Worm (Caenorhabditis elegans) whole organism, L3 larva: ENCODE data around the gene B0034.1.

Experiments
- R02D3.7 ChIP-seq: fragments of 150-350 bp; optimal IDR thresholded peaks from 2 replicates; lab custom pipeline; 2014; ENCODE audit warnings: missing biosample characterization, missing genetic modification characterization
- ZK546.5 ChIP-seq: sonication (generic microtip); optimal IDR thresholded peaks from 2 replicates; lab custom pipeline; 2017; ENCODE audit warnings: missing biosample characterization, missing genetic modification characterization
- aly-2 ChIP-seq: fragments of 150-350 bp; optimal IDR thresholded peaks from 2 replicates; lab custom pipeline; 2014; ENCODE audit warnings: missing biosample characterization, missing genetic modification characterization
- ama-1 ChIP-seq: fragments of 150-350 bp; optimal IDR thresholded peaks from 2 replicates; lab custom pipeline; 2018
- ceh-16 ChIP-seq: sonication (generic microtip); optimal IDR thresholded peaks from 2 replicates; lab custom pipeline; 2017; ENCODE audit warnings: missing biosample characterization, missing genetic modification characterization
- ceh-28 ChIP-seq: fragments of 150-350 bp; optimal IDR thresholded peaks from 2 replicates; lab custom pipeline; 2014; ENCODE audit warnings: missing biosample characterization, missing genetic modification reagents, missing genetic modification characterization
- ceh-82 ChIP-seq: fragments of 150-350 bp; optimal IDR thresholded peaks from 2 replicates; lab custom pipeline; 2014; ENCODE audit warnings: missing biosample characterization, missing genetic modification characterization
- ceh-9 ChIP-seq: sonication (generic microtip); optimal IDR thresholded peaks from 2 replicates; lab custom pipeline; 2018; ENCODE audit warnings: missing biosample characterization, missing genetic modification characterization
- daf-12 ChIP-seq: fragments of 150-350 bp; optimal IDR thresholded peaks from 2 replicates; lab custom pipeline; 2014; ENCODE audit warnings: missing biosample characterization, missing genetic modification reagents, missing genetic modification characterization
- elt-2 ChIP-seq: sonication (generic microtip); optimal IDR thresholded peaks from 2 replicates; lab custom pipeline; 2016; ENCODE audit warnings: missing genetic modification reagents, mild to moderate bottlenecking, missing genetic modification characterization, missing compliant biosample characterization
- fkh-2 ChIP-seq: fragments of 150-350 bp; optimal IDR thresholded peaks from 2 replicates; lab custom pipeline; 2014; ENCODE audit warnings: missing biosample characterization, missing genetic modification reagents, missing genetic modification characterization
- fos-1 ChIP-seq: fragments of 150-350 bp; optimal IDR thresholded peaks from 2 replicates; lab custom pipeline; 2014; ENCODE audit warnings: missing biosample characterization, missing genetic modification characterization
- hmg-11 ChIP-seq: sonication (generic microtip); optimal IDR thresholded peaks from 2 replicates; lab custom pipeline; 2016; ENCODE audit warnings: missing genetic modification characterization, missing compliant biosample characterization
- jun-1 ChIP-seq: fragments of 150-350 bp; optimal IDR thresholded peaks from 2 replicates; lab custom pipeline; 2014; ENCODE audit warnings: missing biosample characterization, missing genetic modification reagents, missing genetic modification characterization
- lin-15B ChIP-seq: fragments of 150-350 bp; optimal IDR thresholded peaks from 2 replicates; lab custom pipeline; 2014; ENCODE audit warnings: missing biosample characterization, missing genetic modification characterization
- lin-39 ChIP-seq: fragments of 150-350 bp; optimal IDR thresholded peaks from 2 replicates; lab custom pipeline; 2018; ENCODE audit warnings: missing biosample characterization, missing genetic modification reagents, missing genetic modification characterization
- lsy-12 ChIP-seq: sonication (generic microtip); optimal IDR thresholded peaks from 2 replicates; lab custom pipeline; 2016; ENCODE audit warnings: mild to moderate bottlenecking, missing genetic modification characterization, missing compliant biosample characterization
- mdl-1 ChIP-seq: fragments of 150-350 bp; optimal IDR thresholded peaks from 2 replicates; lab custom pipeline; 2014; ENCODE audit warnings: missing biosample characterization, missing genetic modification characterization
- mml-1 ChIP-seq: fragments of 150-350 bp; sonication (generic microtip); optimal IDR thresholded peaks from 3 replicates; lab custom pipeline; 2014; ENCODE audit warnings: missing biosample characterization, missing genetic modification characterization
- nhr-11 ChIP-seq: fragments of 150-350 bp; optimal IDR thresholded peaks from 2 replicates; lab custom pipeline; 2014; ENCODE audit warnings: missing biosample characterization, missing genetic modification characterization
- nhr-23 ChIP-seq: fragments of 150-350 bp; optimal IDR thresholded peaks from 2 replicates; lab custom pipeline; 2014; ENCODE audit warnings: missing biosample characterization, missing genetic modification reagents, missing genetic modification characterization
- nhr-237 ChIP-seq: fragments of 150-350 bp; optimal IDR thresholded peaks from 2 replicates; lab custom pipeline; 2014; ENCODE audit warnings: missing biosample characterization, missing genetic modification characterization
- nhr-25 ChIP-seq: sonication (generic microtip); optimal IDR thresholded peaks from 2 replicates; lab custom pipeline; 2017; ENCODE audit warnings: missing biosample characterization, missing genetic modification characterization
- nhr-28 ChIP-seq: fragments of 150-350 bp; optimal IDR thresholded peaks from 2 replicates; lab custom pipeline; 2014; ENCODE audit warnings: missing biosample characterization, missing genetic modification characterization
- nhr-67 ChIP-seq: fragments of 150-350 bp; optimal IDR thresholded peaks from 2 replicates; lab custom pipeline; 2014; ENCODE audit warnings: missing biosample characterization, missing genetic modification characterization
- nhr-77 ChIP-seq: fragments of 150-350 bp; optimal IDR thresholded peaks from 2 replicates; lab custom pipeline; 2014; ENCODE audit warnings: missing biosample characterization, missing genetic modification characterization
- sea-2 ChIP-seq: fragments of 150-350 bp; sonication (generic microtip); optimal IDR thresholded peaks from 4 replicates; lab custom pipeline; 2014; ENCODE audit warnings: missing biosample characterization, missing genetic modification reagents, missing genetic modification characterization
- skn-1 ChIP-seq: fragments of 150-350 bp; optimal IDR thresholded peaks from 2 replicates; lab custom pipeline; 2014; ENCODE audit warnings: missing biosample characterization, missing genetic modification characterization
- snpc-4 ChIP-seq: fragments of 150-350 bp; optimal IDR thresholded peaks from 2 replicates; lab custom pipeline; 2014; ENCODE audit warnings: missing biosample characterization, missing genetic modification characterization
- unc-39 ChIP-seq: sonication (generic microtip); optimal IDR thresholded peaks from 4 replicates; lab custom pipeline; 2017; ENCODE audit warnings: missing biosample characterization, missing genetic modification characterization
- zag-1 ChIP-seq: fragments of 150-350 bp; optimal IDR thresholded peaks from 2 replicates; lab custom pipeline; 2014; ENCODE audit warnings: missing biosample characterization, missing genetic modification characterization
- ztf-11 ChIP-seq: fragments of 150-350 bp; optimal IDR thresholded peaks from 2 replicates; lab custom pipeline; 2014; ENCODE audit warnings: missing biosample characterization, missing genetic modification characterization
- ztf-4 ChIP-seq: fragments of 150-350 bp; optimal IDR thresholded peaks from 2 replicates; lab custom pipeline; 2014; ENCODE audit warnings: missing biosample characterization, missing genetic modification characterization

The B0034.1 gene

DNA sequence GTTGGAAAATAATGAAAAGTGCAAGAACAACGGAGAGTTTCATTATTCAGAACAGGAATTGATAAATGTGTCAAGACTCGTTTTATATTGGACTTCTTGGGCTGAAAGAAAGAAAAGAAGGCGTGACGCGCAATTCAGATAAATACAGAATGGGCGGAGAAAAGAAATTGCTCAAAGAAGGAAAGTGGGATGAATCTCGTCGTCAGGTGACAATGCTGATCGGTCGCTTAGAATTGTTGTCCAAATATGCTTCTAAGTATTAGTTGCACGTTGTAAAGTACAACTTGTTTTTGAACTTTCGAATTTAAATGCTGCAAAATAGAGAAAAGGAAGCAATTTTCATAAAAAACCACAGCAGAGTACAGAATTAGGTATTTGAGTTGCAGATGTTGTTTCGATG, 22.5 kb downstream of the B0034.1 start, which contains the start of gene ins-3:
Gene ins-3, minus strand, starts transcription at position 101 of the 400 bp plus-strand sequence.
- TF ChIP-seq ceh-28 (no peak), ZK546.5 (tag; lab: Kevin White, UChicago) (no peak), lsy-12 (no peak), nhr-237 (tag; lab: Kevin White, UChicago) (no peak), nhr-25 (tag; lab: Kevin White, UChicago) (no peak), ama-1 (lab: Kevin White, UChicago) (no peak), nhr-28 (no peak), nhr-11 (tag; lab: Kevin White, UChicago) (no peak), hmg-11 (no peak), jun-1 (tag; lab: Kevin White, UChicago) (no peak), ztf-4 (tag; lab: Kevin White, UChicago) (no peak), skn-1 (tag; lab: Kevin White, UChicago) (no peak), daf-12 (tag; lab: Kevin White, UChicago) (no peak), lin-15B (tag; lab: Kevin White, UChicago) (no peak)

DNA sequence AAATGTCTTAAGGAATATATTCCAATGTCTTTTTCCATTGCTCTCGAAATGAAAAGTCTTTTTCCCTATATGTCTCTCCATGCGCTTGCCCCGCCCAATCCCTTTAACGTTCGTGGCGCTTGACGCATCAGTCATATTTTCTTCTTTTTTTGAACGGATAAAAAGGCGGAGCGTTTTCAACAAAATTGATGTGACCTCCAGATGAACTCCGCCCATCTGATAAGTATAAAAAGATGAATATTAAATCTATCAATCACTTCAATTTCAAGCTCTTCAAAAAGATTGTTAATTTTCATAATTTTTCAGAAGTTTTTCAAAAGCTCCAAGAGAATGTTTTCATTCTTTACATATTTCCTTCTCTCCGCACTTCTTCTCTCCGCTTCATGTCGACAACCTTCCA, 27.9 kb downstream of the B0034.1 start, which contains the start of gene ins-4:
Gene ins-4, plus strand, starts transcription at position 301 of the 400 bp plus-strand sequence.
- TF ChIP-seq aly-2 (tag; lab: Kevin White, UChicago), result no peak
- TF ChIP-seq ceh-9 (tag; lab: Kevin White, UChicago), result no peak
- TF ChIP-seq elt-2 (tag; lab: Kevin White, UChicago), result no peak
- no peak for TF ChIP-seq nhr-25 (tag; lab: Kevin White, UChicago)
- TF ChIP-seq snpc-4 (tag; lab: Kevin White, UChicago), result no peak
- TF ChIP-seq unc-39 (tag; lab: Kevin White, UChicago), result no peak
- TF ChIP-seq mdl-1 (tag; lab: Kevin White, UChicago), result no peak
- no peak for TF ChIP-seq daf-12 (tag; lab: Kevin White, UChicago)

DNA sequence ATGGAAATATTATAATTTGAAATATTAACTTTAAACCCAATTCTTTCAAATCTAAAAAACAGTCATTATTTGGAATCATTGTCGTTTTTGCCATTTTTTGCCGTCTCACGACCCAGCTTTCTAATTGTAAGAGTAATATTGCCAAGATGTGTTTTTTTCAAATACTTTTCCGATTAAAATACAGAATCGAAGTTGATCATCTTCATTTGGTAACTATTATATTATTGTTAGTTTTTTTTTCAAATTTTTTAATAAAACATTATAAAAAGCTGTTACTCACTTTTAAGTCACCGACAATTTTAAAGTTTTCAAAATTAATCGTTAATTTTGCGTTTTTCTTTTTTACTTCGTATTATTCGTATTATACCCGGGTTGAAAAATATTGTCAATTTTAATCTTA, 29.1 kb downstream of the B0034.1 start, which contains the start of gene ins-5:
Gene ins-5, plus strand, starts transcription at position 301 of the 400 bp plus-strand sequence.
- no peak for TF ChIP-seq fos-1
- no peak for TF ChIP-seq nhr-25 (tag; lab: Kevin White, UChicago)
- TF ChIP-seq zag-1 (tag; lab: Kevin White, UChicago), result no peak
- TF ChIP-seq nhr-77 (tag; lab: Kevin White, UChicago), result no peak
- TF ChIP-seq R02D3.7 (tag; lab: Kevin White, UChicago), result no peak
- no peak for TF ChIP-seq lin-39
- TF ChIP-seq aly-2 (tag; lab: Kevin White, UChicago), result no peak
- no peak for TF ChIP-seq mdl-1 (tag; lab: Kevin White, UChicago)
- TF ChIP-seq nhr-11 (tag; lab: Kevin White, UChicago), result no peak
- no peak for TF ChIP-seq fkh-2 (tag; lab: Kevin White, UChicago)
- no peak for TF ChIP-seq nhr-28
- TF ChIP-seq jun-1 (tag; lab: Kevin White, UChicago), result no peak
- TF ChIP-seq ceh-9 (tag; lab: Kevin White, UChicago), result no peak
- TF ChIP-seq nhr-67 (tag; lab: Kevin White, UChicago), result no peak
- no peak for TF ChIP-seq ztf-11 (tag; lab: Kevin White, UChicago)
- TF ChIP-seq mml-1 (tag; lab: Kevin White, UChicago), result no peak
- no peak for TF ChIP-seq ceh-28
- TF ChIP-seq elt-2 (tag; lab: Kevin White, UChicago), result no peak
- TF ChIP-seq ceh-82 (tag; lab: Kevin White, UChicago), result no peak

DNA sequence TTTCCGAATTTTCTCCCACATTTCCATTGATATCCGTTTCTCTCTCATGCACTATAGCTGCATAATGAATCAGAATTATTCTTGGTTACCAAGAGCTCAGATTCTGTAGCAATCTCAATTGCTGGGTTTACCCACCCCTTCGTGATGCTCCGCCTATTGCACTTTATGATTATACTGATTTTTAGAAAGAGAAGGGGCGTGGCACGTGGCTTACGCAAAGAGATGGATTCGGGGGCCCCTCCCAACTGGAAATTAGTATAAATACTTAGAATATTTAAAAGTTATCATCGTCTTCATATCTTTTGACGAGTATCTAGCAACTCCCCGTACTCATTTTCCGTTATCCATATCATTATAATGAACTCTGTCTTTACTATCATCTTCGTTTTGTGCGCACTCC, 32.0 kb downstream of the B0034.1 start, which contains the start of gene ins-6:
Gene ins-6, plus strand, starts transcription at position 301 of the 400 bp plus-strand sequence.
- no peak for TF ChIP-seq mdl-1 (tag; lab: Kevin White, UChicago)
- TF ChIP-seq, all 47 proteins: peak for 0

DNA sequence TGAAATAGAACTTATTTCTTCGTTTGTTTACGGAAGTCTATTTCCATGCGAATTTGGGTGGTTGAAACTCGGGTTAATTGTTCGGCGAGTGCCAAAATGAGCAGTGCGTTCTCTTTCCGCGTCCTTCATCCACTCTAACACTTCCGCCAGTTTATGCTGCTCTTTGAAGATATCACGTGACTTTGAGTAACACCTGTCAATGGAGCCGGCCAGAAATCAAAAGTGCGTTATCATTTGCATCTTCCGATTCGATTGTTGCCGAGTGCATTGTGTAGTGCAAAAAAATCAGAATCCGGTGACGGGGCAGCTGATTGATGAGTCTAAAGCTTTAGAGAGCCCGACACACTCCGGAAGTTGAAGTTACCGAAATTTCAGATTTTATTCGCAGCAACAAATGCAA, 32.9 kb downstream of the B0034.1 start:
- TF ChIP-seq ceh-16 (tag; lab: Kevin White, UChicago) (no peak), ZK546.5 (tag; lab: Kevin White, UChicago) (no peak), nhr-25 (tag; lab: Kevin White, UChicago) (no peak), ama-1 (lab: Kevin White, UChicago) (no peak), elt-2 (tag; lab: Kevin White, UChicago) (no peak), nhr-237 (tag; lab: Kevin White, UChicago) (no peak), skn-1 (tag; lab: Kevin White, UChicago) (no peak), mml-1 (tag; lab: Kevin White, UChicago) (no peak), ceh-82 (tag; lab: Kevin White, UChicago) (no peak), ztf-11 (tag; lab: Kevin White, UChicago) (no peak), zag-1 (tag; lab: Kevin White, UChicago) (no peak), daf-12 (tag; lab: Kevin White, UChicago) (no peak), nhr-23 (tag; lab: Kevin White, UChicago) (no peak), sea-2 (GFP tag; lab: Kevin White, UChicago) (no peak)
